Fruit fly (Drosophila melanogaster): ENCODE data around the gene CG31559.

dm6 chr3R:6107792-6108191 is 49.2 kb downstream of the CG31559 start, which contains the start of gene Obp83cd:
- no peak for TF ChIP-seq fru (GFP tag; optimal IDR thresholded peaks at IDR 0.05)
- TF ChIP-seq usp (GFP tag; optimal IDR thresholded peaks at IDR 0.05) = no peak
- no peak for TF ChIP-seq sv (GFP tag; optimal IDR thresholded peaks at IDR 0.05)
- TF ChIP-seq GATAd (GFP tag; optimal IDR thresholded peaks at IDR 0.05) = no peak
- TF ChIP-seq CrebA (GFP tag; optimal IDR thresholded peaks at IDR 0.05; ENCODE audit: borderline replicate concordance) = no peak
- no peak for TF ChIP-seq pan (optimal IDR thresholded peaks at IDR 0.05)
- TF ChIP-seq h (GFP tag; optimal IDR thresholded peaks at IDR 0.05) = no peak

Measured in whole organism, wandering third instar larva.